Worm (Caenorhabditis elegans) whole organism, L4/young adult: Measurements from ENCODE around the gene unc-51.

Experiments
- dao-5 ChIP-seq: sonication (generic microtip); optimal IDR thresholded peaks from 2 replicates; lab custom pipeline; 2016; ENCODE audit warnings: missing genotype, missing genetic modification characterization, moderate library complexity, missing compliant biosample characterization
- him-1 ChIP-seq: sonication (generic microtip); optimal IDR thresholded peaks from 2 replicates; lab custom pipeline; 2016; ENCODE audit warnings: missing genotype, missing genetic modification reagents, missing genetic modification characterization, missing compliant biosample characterization

DNA sequence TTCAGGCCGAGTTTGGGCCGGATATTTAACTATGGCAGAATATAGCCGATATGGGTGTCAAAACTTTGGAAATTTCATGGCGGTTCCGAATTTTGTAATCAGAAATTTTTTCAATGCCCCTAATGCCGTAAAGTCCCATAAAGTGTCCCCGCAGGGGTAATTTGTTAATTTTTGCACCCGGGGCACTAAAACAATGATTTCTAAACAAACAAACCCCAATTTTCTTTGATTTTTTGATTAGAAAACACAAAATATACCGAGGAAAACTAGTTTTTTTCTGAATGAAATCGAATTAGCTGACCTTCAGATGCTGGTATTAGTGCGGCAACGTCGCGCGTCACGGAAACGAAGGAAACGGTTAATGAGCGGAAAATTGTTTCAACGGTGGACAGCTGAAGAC, 30.6 kb upstream of the unc-51 start:
- TF ChIP-seq dao-5 = no peak
- no peak for TF ChIP-seq him-1 (tag; lab: Kevin White, UChicago)
